Fruit fly (Drosophila melanogaster) whole organism, embryonic: ENCODE measurements around the gene CG7333.

Experiments used
- Blimp-1 ChIP-seq: fragments of 200-800 bp; sonication (Bioruptor generic); optimal IDR thresholded peaks from 3 replicates; lab custom pipeline; 2018; ENCODE audit warnings: missing biosample characterization, missing genetic modification characterization, mild to moderate bottlenecking, moderate library complexity, missing genetic modification reagents
- CG10431 ChIP-seq: fragments of 200-800 bp; sonication (Bioruptor generic); optimal IDR thresholded peaks from 3 replicates; lab custom pipeline; 2018; ENCODE audit warnings: missing biosample characterization, mild to moderate bottlenecking, missing genetic modification characterization
- CG10462 ChIP-seq: fragments of 200-800 bp; sonication (Bioruptor generic); optimal IDR thresholded peaks from 2 replicates; lab custom pipeline; 2016; ENCODE audit warnings: missing biosample characterization, missing genetic modification characterization
- CG11085 ChIP-seq: fragments of 200-800 bp; sonication (Bioruptor generic); IDR thresholded peaks from 2 replicates; pipeline ENCODE4 v1.3.6; 2022; ENCODE audit warnings: missing biosample characterization, missing genetic modification characterization
- CG11093 ChIP-seq: fragments of 200-800 bp; sonication (Bioruptor generic); IDR thresholded peaks from 3 replicates; pipeline ENCODE4 v1.3.6; 2022; ENCODE audit warnings: missing biosample characterization, missing genetic modification characterization
- CG13775 ChIP-seq: fragments of 200-800 bp; sonication (Bioruptor generic); optimal IDR thresholded peaks from 3 replicates; lab custom pipeline; 2017; ENCODE audit warnings: missing biosample characterization, mild to moderate bottlenecking, missing genetic modification characterization
- CG15479 ChIP-seq: fragments of 200-800 bp; sonication (Bioruptor generic); optimal IDR thresholded peaks from 3 replicates; lab custom pipeline; 2019; ENCODE audit warnings: missing biosample characterization, mild to moderate bottlenecking, missing genetic modification characterization, moderate library complexity
- CG17568 ChIP-seq: fragments of 200-800 bp; sonication (Bioruptor generic); optimal IDR thresholded peaks from 2 replicates; lab custom pipeline; 2018; ENCODE audit warnings: missing biosample characterization, mild to moderate bottlenecking, missing genetic modification characterization, moderate library complexity
- CG31441 ChIP-seq: fragments of 200-800 bp; sonication (Bioruptor generic); IDR thresholded peaks from 2 replicates; pipeline ENCODE4 v1.3.6; 2022; ENCODE audit warnings: missing biosample characterization, missing genetic modification characterization
- CG4730 ChIP-seq: fragments of 200-800 bp; sonication (Bioruptor generic); IDR thresholded peaks from 2 replicates; pipeline ENCODE4 v1.3.6; 2022; ENCODE audit warnings: missing biosample characterization, missing genetic modification characterization
- CG8290 ChIP-seq, 3 experiments: fragments of 200-800 bp; sonication (Bioruptor generic); optimal IDR thresholded peaks; 2 replicates each; lab custom pipeline; 2016 to 2019; ENCODE audit warnings: missing biosample characterization in 3 of 3, missing genetic modification characterization in 3 of 3, mild to moderate bottlenecking in 2 of 3, moderate library complexity in 1 of 3
- CG9437 ChIP-seq: fragments of 200-800 bp; sonication (Bioruptor generic); optimal IDR thresholded peaks from 2 replicates; lab custom pipeline; 2018; ENCODE audit warnings: missing biosample characterization, mild to moderate bottlenecking, missing genetic modification characterization
- CG9609 ChIP-seq: fragments of 200-800 bp; sonication (Bioruptor generic); optimal IDR thresholded peaks from 3 replicates; lab custom pipeline; 2016; ENCODE audit warnings: missing biosample characterization, missing genetic modification characterization
- CG9727 ChIP-seq: fragments of 200-800 bp; sonication (Bioruptor generic); optimal IDR thresholded peaks from 3 replicates; lab custom pipeline; 2017; ENCODE audit warnings: missing biosample characterization, mild to moderate bottlenecking, missing genetic modification characterization
- CG9797 ChIP-seq: fragments of 200-800 bp; sonication (Bioruptor generic); optimal IDR thresholded peaks from 3 replicates; lab custom pipeline; 2018; ENCODE audit warnings: missing biosample characterization, mild to moderate bottlenecking, missing genetic modification characterization
- Dbx ChIP-seq: fragments of 200-800 bp; sonication (Bioruptor generic); IDR thresholded peaks from 3 replicates; pipeline ENCODE4 v1.3.6; 2022; ENCODE audit warnings: missing biosample characterization, missing genetic modification characterization
- Doc2 ChIP-seq: fragments of 200-800 bp; sonication (Bioruptor generic); IDR thresholded peaks from 2 replicates; pipeline ENCODE4 v1.3.6; 2022; ENCODE audit warnings: missing biosample characterization, missing genetic modification characterization
- E2f2 ChIP-seq: fragments of 200-800 bp; sonication (Bioruptor generic); IDR thresholded peaks from 2 replicates; pipeline ENCODE4 v1.3.6; 2022; ENCODE audit warnings: missing biosample characterization, missing genetic modification characterization
- Gug ChIP-seq: fragments of 200-800 bp; sonication (Bioruptor generic); IDR thresholded peaks from 4 replicates; pipeline ENCODE4 v1.3.6; 2022; ENCODE audit warnings: missing biosample characterization, missing genetic modification characterization
- Mad ChIP-seq: fragments of 200-800 bp; sonication (Bioruptor generic); optimal IDR thresholded peaks from 2 replicates; lab custom pipeline; 2016; ENCODE audit warnings: missing biosample characterization, missing genetic modification characterization
- Myb ChIP-seq: fragments of 200-800 bp; sonication (Bioruptor generic); optimal IDR thresholded peaks from 2 replicates; lab custom pipeline; 2016; ENCODE audit warnings: missing biosample characterization, missing genetic modification characterization
- Oli ChIP-seq: fragments of 200-800 bp; sonication (Bioruptor generic); optimal IDR thresholded peaks from 2 replicates; lab custom pipeline; 2018; ENCODE audit warnings: missing biosample characterization, mild to moderate bottlenecking, missing genetic modification characterization, moderate library complexity
- TFAM ChIP-seq: fragments of 200-800 bp; sonication (Bioruptor generic); optimal IDR thresholded peaks from 2 replicates; lab custom pipeline; 2017; ENCODE audit warnings: missing biosample characterization, missing genetic modification characterization, inconsistent platforms
- Vsx1 ChIP-seq: fragments of 200-800 bp; sonication (Bioruptor generic); optimal IDR thresholded peaks from 2 replicates; lab custom pipeline; 2017; ENCODE audit warnings: missing biosample characterization, mild to moderate bottlenecking, missing genetic modification characterization, missing genetic modification reagents
- ara ChIP-seq: fragments of 200-800 bp; sonication (Bioruptor generic); IDR thresholded peaks from 2 replicates; pipeline ENCODE4 v1.3.6; 2022; ENCODE audit warnings: missing biosample characterization, missing genetic modification characterization
- bab2 ChIP-seq: fragments of 200-800 bp; sonication (Bioruptor generic); optimal IDR thresholded peaks from 2 replicates; lab custom pipeline; 2016; ENCODE audit warnings: missing biosample characterization, missing genetic modification characterization
- ci ChIP-seq: fragments of 200-800 bp; sonication (Bioruptor generic); IDR thresholded peaks from 3 replicates; pipeline ENCODE4 v1.3.6; 2022; ENCODE audit warnings: missing biosample characterization, missing genetic modification characterization
- crc ChIP-seq: fragments of 200-800 bp; sonication (Bioruptor generic); optimal IDR thresholded peaks from 2 replicates; lab custom pipeline; 2016; ENCODE audit warnings: missing biosample characterization, missing genetic modification characterization
- croc ChIP-seq: fragments of 200-800 bp; sonication (Bioruptor generic); conservative IDR thresholded peaks from 3 replicates; pipeline ENCODE4 v1.3.6; 2022; ENCODE audit warnings: missing biosample characterization, missing genetic modification characterization
- dysf ChIP-seq: fragments of 200-800 bp; sonication (Bioruptor generic); IDR thresholded peaks from 3 replicates; pipeline ENCODE4 v1.3.6; 2022; ENCODE audit warnings: missing biosample characterization, missing genetic modification characterization
- ewg ChIP-seq: fragments of 200-800 bp; sonication (Bioruptor generic); optimal IDR thresholded peaks from 3 replicates; lab custom pipeline; 2017; ENCODE audit warnings: mild to moderate bottlenecking, missing biosample characterization, missing genetic modification reagents, missing genetic modification characterization
- gce ChIP-seq: fragments of 200-800 bp; sonication (Bioruptor generic); IDR thresholded peaks from 3 replicates; pipeline ENCODE4 v1.3.6; 2022; ENCODE audit warnings: missing biosample characterization, missing genetic modification characterization
- gcm2 ChIP-seq: fragments of 200-800 bp; sonication (Bioruptor generic); optimal IDR thresholded peaks from 2 replicates; lab custom pipeline; 2016; ENCODE audit warnings: missing biosample characterization, missing genetic modification characterization
- hkb ChIP-seq, 2 experiments: fragments of 200-800 bp in 1 of 2; fragments of >200 bp in 1 of 2; sonication (Bioruptor generic) in 1 of 2; IDR thresholded peaks in 1 of 2; optimal IDR thresholded peaks in 1 of 2; 2 replicates each; pipeline versions ENCODE4 v1.3.6 to Lab custom; 2017 to 2022; ENCODE audit warnings: missing biosample characterization in 1 of 2, missing genetic modification characterization in 1 of 2
- lilli ChIP-seq: fragments of 200-800 bp; sonication (Bioruptor generic); optimal IDR thresholded peaks from 3 replicates; lab custom pipeline; 2016; ENCODE audit warnings: missing biosample characterization, missing genetic modification characterization
- luna ChIP-seq: fragments of 200-800 bp; sonication (Bioruptor generic); optimal IDR thresholded peaks from 2 replicates; lab custom pipeline; 2016; ENCODE audit warnings: missing biosample characterization, missing genetic modification characterization
- mam ChIP-seq: fragments of 200-800 bp; sonication (Bioruptor generic); optimal IDR thresholded peaks from 3 replicates; lab custom pipeline; 2016; ENCODE audit warnings: missing biosample characterization, missing genetic modification characterization
- oc ChIP-seq: fragments of 200-800 bp; sonication (Bioruptor generic); optimal IDR thresholded peaks from 2 replicates; lab custom pipeline; 2018; ENCODE audit warnings: missing biosample characterization, mild to moderate bottlenecking, missing genetic modification characterization, moderate library complexity
- pan ChIP-seq, 4 experiments: fragments of >200 bp in 3 of 4; fragments of 200-800 bp in 1 of 4; sonication (Bioruptor generic) in 1 of 4; optimal IDR thresholded peaks in 3 of 4; IDR thresholded peaks in 1 of 4; 2 replicates each; pipeline versions ENCODE4 v1.3.6 to Lab custom; 2017 to 2022; ENCODE audit warnings: missing biosample characterization in 2 of 4, missing genetic modification characterization in 2 of 4, mixed read lengths in 1 of 4
- pfk ChIP-seq: fragments of 200-800 bp; sonication (Bioruptor generic); optimal IDR thresholded peaks from 2 replicates; lab custom pipeline; 2018; ENCODE audit warnings: missing biosample characterization, mild to moderate bottlenecking, missing genetic modification characterization, moderate library complexity
- rib ChIP-seq: fragments of 200-800 bp; sonication (Bioruptor generic); IDR thresholded peaks from 2 replicates; pipeline ENCODE4 v1.3.6; 2022; ENCODE audit warnings: missing biosample characterization, missing genetic modification characterization
- salm ChIP-seq: fragments of 200-800 bp; sonication (Bioruptor generic); optimal IDR thresholded peaks from 2 replicates; lab custom pipeline; 2018; ENCODE audit warnings: missing biosample characterization, mild to moderate bottlenecking, missing genetic modification characterization
- sd ChIP-seq: fragments of 200-800 bp; sonication (Bioruptor generic); optimal IDR thresholded peaks from 3 replicates; lab custom pipeline; 2018; ENCODE audit warnings: missing biosample characterization, mild to moderate bottlenecking, missing genetic modification characterization, moderate library complexity
- slou ChIP-seq: fragments of 200-800 bp; sonication (Bioruptor generic); optimal IDR thresholded peaks from 3 replicates; lab custom pipeline; 2016; ENCODE audit warnings: missing biosample characterization, missing genetic modification characterization
- ssp ChIP-seq: fragments of 200-800 bp; sonication (Bioruptor generic); IDR thresholded peaks from 2 replicates; pipeline ENCODE4 v1.3.6; 2022; ENCODE audit warnings: missing biosample characterization, missing genetic modification characterization
- tll ChIP-seq, 2 experiments: fragments of 200-800 bp in 1 of 2; fragments of >200 bp in 1 of 2; sonication (Bioruptor generic) in 1 of 2; optimal IDR thresholded peaks; 2 replicates each; lab custom pipeline; 2017 to 2019; ENCODE audit warnings: missing biosample characterization in 2 of 2, missing genetic modification characterization in 2 of 2, mild to moderate bottlenecking in 1 of 2, moderate library complexity in 1 of 2
- trh ChIP-seq: fragments of 200-800 bp; sonication (Bioruptor generic); optimal IDR thresholded peaks from 2 replicates; lab custom pipeline; 2016; ENCODE audit warnings: missing biosample characterization, missing genetic modification characterization
- unpg ChIP-seq: fragments of 200-800 bp; sonication (Bioruptor generic); optimal IDR thresholded peaks from 3 replicates; lab custom pipeline; 2018; ENCODE audit warnings: missing biosample characterization, mild to moderate bottlenecking, missing genetic modification characterization, moderate library complexity

The CG7333 gene

dm6 chr3R:19641498-19642065 lies 41.1 kb downstream of the CG7333 start (continued):
- TF ChIP-seq CG9727 (GFP tag; lab: Kevin White, UChicago), result peak; percentile 85
- peak; percentile 83 for TF ChIP-seq CG17568 (GFP tag; lab: Kevin White, UChicago)
- TF ChIP-seq Blimp-1 (GFP tag; lab: Kevin White, UChicago), result peak; percentile 91
- no peak for TF ChIP-seq TFAM (GFP tag; lab: Kevin White, UChicago)
- TF ChIP-seq croc (GFP tag; lab: Robert Waterston, UW), result peak; percentile 32; the same call in 1 of the 3 replicates
- TF ChIP-seq Oli (tag; lab: Kevin White, UChicago), result peak; percentile 89
- peak; percentile 46 for TF ChIP-seq crc
- TF ChIP-seq ewg (GFP tag; lab: Kevin White, UChicago), result peak; percentile 49
- peak; percentile 18 for TF ChIP-seq CG10431
- TF ChIP-seq ara, result peak; percentile 86
- TF ChIP-seq CG15479 (GFP tag; lab: Kevin White, UChicago), result no peak
- peak; percentile 64 for TF ChIP-seq Vsx1
- peak; percentile 87 for TF ChIP-seq CG31441 (GFP tag; lab: Robert Waterston, UW)
- peak; percentile 39 for TF ChIP-seq CG10462 (GFP tag; lab: Kevin White, UChicago)
- peak; percentile 95 for TF ChIP-seq unpg (GFP tag; lab: Kevin White, UChicago)
- TF ChIP-seq sd (tag; lab: Kevin White, UChicago), result peak; percentile 47
- peak; percentile 75 for TF ChIP-seq lilli
- peak; percentile 46; the same call in 1 of the 3 replicates for TF ChIP-seq CG11093 (GFP tag; lab: Robert Waterston, UW)
- peak; percentile 91 for TF ChIP-seq dysf (GFP tag; lab: Robert Waterston, UW)
- peak; percentile 39 for TF ChIP-seq mam (GFP tag; lab: Kevin White, UChicago)
- peak; percentile 32 for TF ChIP-seq trh (GFP tag; lab: Kevin White, UChicago)
- TF ChIP-seq rib (GFP tag; lab: Robert Waterston, UW), result peak; percentile 70
- no peak for TF ChIP-seq CG9797 (GFP tag; lab: Kevin White, UChicago)
- no peak for TF ChIP-seq slou (GFP tag; lab: Kevin White, UChicago)
- peak; percentile 42; the same call in 2 of the 4 replicates for TF ChIP-seq Gug (GFP tag; lab: Robert Waterston, UW)
- no peak for TF ChIP-seq gcm2 (GFP tag; lab: Kevin White, UChicago)
- TF ChIP-seq CG11085, result peak; percentile 71; the same call in 1 of the 2 replicates
- peak; percentile 65 for TF ChIP-seq ssp (GFP tag; lab: Robert Waterston, UW)
- TF ChIP-seq CG8290 (GFP tag; optimal IDR thresholded peaks at IDR 0.05; lab: Kevin White, UChicago), result no peak
- TF ChIP-seq CG8290 (tag; optimal IDR thresholded peaks at IDR 0.05; lab: Kevin White, UChicago), result peak; percentile 24 to 51
- peak; percentile 93 for TF ChIP-seq ci (GFP tag; lab: Robert Waterston, UW)
- peak; percentile 86 for TF ChIP-seq Dbx (GFP tag; lab: Robert Waterston, UW)
- peak; percentile 88 for TF ChIP-seq salm (tag; lab: Kevin White, UChicago)
- TF ChIP-seq Doc2 (GFP tag; lab: Robert Waterston, UW), result peak; percentile 59; the same call in 1 of the 2 replicates
- TF ChIP-seq hkb (optimal IDR thresholded peaks at IDR 0.05; lab: Kevin White, UChicago), result no peak
- peak; percentile 93 for TF ChIP-seq hkb (GFP tag; IDR thresholded peaks at IDR 0.05; lab: Robert Waterston, UW)
- peak; percentile 76 for TF ChIP-seq CG13775 (GFP tag; lab: Kevin White, UChicago)
- TF ChIP-seq luna (GFP tag; lab: Kevin White, UChicago), result peak; percentile 4
- peak; percentile 68 for TF ChIP-seq CG9437
- peak; percentile 18 for TF ChIP-seq CG9609 (GFP tag; lab: Kevin White, UChicago)
- no peak for TF ChIP-seq pfk (GFP tag; lab: Kevin White, UChicago)
- peak; percentile 34 for TF ChIP-seq Myb (GFP tag; lab: Kevin White, UChicago)
- peak; percentile 65; the same call in 1 of the 2 replicates for TF ChIP-seq E2f2
- TF ChIP-seq pan (optimal IDR thresholded peaks at IDR 0.05; lab: Kevin White, UChicago), result no peak
- TF ChIP-seq pan (GFP tag; optimal IDR thresholded peaks at IDR 0.05 in 1 of 2, IDR thresholded peaks at IDR 0.05 in 1 of 2), result peak in 1 of 2 experiments; percentile 94
- TF ChIP-seq oc (tag; lab: Kevin White, UChicago), result peak; percentile 86
- TF ChIP-seq tll (GFP tag; optimal IDR thresholded peaks at IDR 0.05; lab: Kevin White, UChicago), result no peak
- peak; percentile 83 for TF ChIP-seq bab2 (GFP tag; lab: Kevin White, UChicago)
- TF ChIP-seq gce (GFP tag; lab: Robert Waterston, UW), result peak; percentile 92
- TF ChIP-seq CG4730, result peak; percentile 74
- TF ChIP-seq Mad (GFP tag; lab: Kevin White, UChicago), result peak; percentile 34
